Fruit fly (Drosophila melanogaster) whole organism, embryonic: ENCODE results near the gene CG11858.
A peak's percentile ranks its signal among the peaks of the same experiment; 100 is the strongest.

ENCODE experiments used
- ATbp ChIP-seq: fragments of 200-800 bp; sonication (Bioruptor generic); optimal IDR thresholded peaks from 2 replicates; lab custom pipeline; 2017; ENCODE audit warnings: missing biosample characterization, mild to moderate bottlenecking, missing genetic modification characterization, missing genetic modification reagents
- Ada2b ChIP-seq: fragments of 200-800 bp; sonication (Bioruptor generic); IDR thresholded peaks from 2 replicates; pipeline ENCODE4 v1.3.6; 2022; ENCODE audit warnings: missing biosample characterization, missing genetic modification characterization
- Atf3 ChIP-seq: fragments of 200-800 bp; sonication (Bioruptor generic); optimal IDR thresholded peaks from 3 replicates; lab custom pipeline; 2016; ENCODE audit warnings: missing biosample characterization, missing genetic modification characterization
- C15 ChIP-seq: fragments of 200-800 bp; sonication (Bioruptor generic); IDR thresholded peaks from 3 replicates; pipeline ENCODE4 v1.3.6; 2022; ENCODE audit warnings: missing biosample characterization, missing genetic modification characterization
- CG10565 ChIP-seq: fragments of 200-800 bp; sonication (Bioruptor generic); optimal IDR thresholded peaks from 3 replicates; lab custom pipeline; 2016; ENCODE audit warnings: missing biosample characterization, mild to moderate bottlenecking, missing genetic modification characterization
- CG11093 ChIP-seq: fragments of 200-800 bp; sonication (Bioruptor generic); IDR thresholded peaks from 3 replicates; pipeline ENCODE4 v1.3.6; 2022; ENCODE audit warnings: missing biosample characterization, missing genetic modification characterization
- CG11456 ChIP-seq: fragments of 200-800 bp; sonication (Bioruptor generic); IDR thresholded peaks from 3 replicates; pipeline ENCODE4 v1.3.6; 2022; ENCODE audit warnings: missing biosample characterization, missing genetic modification characterization
- CG1233 ChIP-seq: fragments of 200-800 bp; sonication (Bioruptor generic); optimal IDR thresholded peaks from 4 replicates; lab custom pipeline; 2018; ENCODE audit warnings: missing biosample characterization, mild to moderate bottlenecking, missing genetic modification characterization
- CG13123 ChIP-seq: fragments of 200-800 bp; sonication (Bioruptor generic); optimal IDR thresholded peaks from 2 replicates; lab custom pipeline; 2016; ENCODE audit warnings: missing biosample characterization, missing genetic modification characterization
- CG17328 ChIP-seq: fragments of 200-800 bp; sonication (Bioruptor generic); IDR thresholded peaks from 2 replicates; pipeline ENCODE4 v1.3.6; 2022; ENCODE audit warnings: missing biosample characterization, missing genetic modification characterization
- CG17568 ChIP-seq: fragments of 200-800 bp; sonication (Bioruptor generic); optimal IDR thresholded peaks from 2 replicates; lab custom pipeline; 2018; ENCODE audit warnings: missing biosample characterization, mild to moderate bottlenecking, missing genetic modification characterization, moderate library complexity
- CG1832 ChIP-seq: fragments of 200-800 bp; sonication (Bioruptor generic); optimal IDR thresholded peaks from 2 replicates; lab custom pipeline; 2017; ENCODE audit warnings: missing biosample characterization, mild to moderate bottlenecking, missing genetic modification characterization, inconsistent platforms
- CG18476 ChIP-seq: fragments of 200-800 bp; sonication (Bioruptor generic); optimal IDR thresholded peaks from 2 replicates; lab custom pipeline; 2016; ENCODE audit warnings: missing biosample characterization, mild to moderate bottlenecking, missing genetic modification characterization
- CG31224 ChIP-seq: fragments of 200-800 bp; sonication (Bioruptor generic); IDR thresholded peaks from 2 replicates; pipeline ENCODE4 v1.3.6; 2022; ENCODE audit warnings: missing biosample characterization, missing genetic modification characterization
- CG4282 ChIP-seq: fragments of 200-800 bp; sonication (Bioruptor generic); optimal IDR thresholded peaks from 2 replicates; lab custom pipeline; 2016; ENCODE audit warnings: missing biosample characterization, missing genetic modification characterization
- CG5180 ChIP-seq: fragments of 200-800 bp; sonication (Bioruptor generic); optimal IDR thresholded peaks from 3 replicates; lab custom pipeline; 2017; ENCODE audit warnings: missing biosample characterization, missing genetic modification characterization, mild to moderate bottlenecking, moderate library complexity, missing genetic modification reagents
- CG6765 ChIP-seq: fragments of 200-800 bp; sonication (Bioruptor generic); optimal IDR thresholded peaks from 3 replicates; lab custom pipeline; 2017; ENCODE audit warnings: missing biosample characterization, mild to moderate bottlenecking, missing genetic modification characterization
- CG6854 ChIP-seq: fragments of 200-800 bp; sonication (Bioruptor generic); optimal IDR thresholded peaks from 3 replicates; lab custom pipeline; 2017; ENCODE audit warnings: missing biosample characterization, mild to moderate bottlenecking, missing genetic modification characterization
- CG8478 ChIP-seq: fragments of >200 bp; optimal IDR thresholded peaks from 2 replicates; lab custom pipeline; 2018
- CG8765 ChIP-seq: fragments of 200-800 bp; sonication (Bioruptor generic); IDR thresholded peaks from 2 replicates; pipeline ENCODE4 v1.3.6; 2022; ENCODE audit warnings: missing biosample characterization, missing genetic modification characterization
- Dip2 ChIP-seq: fragments of 200-800 bp; sonication (Bioruptor generic); IDR thresholded peaks from 2 replicates; pipeline ENCODE4 v1.3.6; 2022; ENCODE audit warnings: missing biosample characterization, missing genetic modification characterization
- Eip74EF ChIP-seq, 2 experiments: fragments of 200-800 bp in 1 of 2; fragments of >200 bp in 1 of 2; sonication (Bioruptor generic) in 1 of 2; optimal IDR thresholded peaks; 2 replicates each; lab custom pipeline; 2017 to 2019; ENCODE audit warnings: missing biosample characterization in 2 of 2, missing genetic modification characterization in 2 of 2, mild to moderate bottlenecking in 1 of 2, moderate library complexity in 1 of 2
- GATAe ChIP-seq: fragments of 200-800 bp; sonication (Bioruptor generic); conservative IDR thresholded peaks from 2 replicates; pipeline ENCODE4 v1.3.6; 2022; ENCODE audit warnings: missing biosample characterization, missing genetic modification characterization
- HLH4C ChIP-seq: fragments of 200-800 bp; sonication (Bioruptor generic); IDR thresholded peaks from 3 replicates; pipeline ENCODE4 v1.3.6; 2022; ENCODE audit warnings: missing biosample characterization, missing genetic modification characterization; ENCODE audit not compliant: partially characterized antibody
- Lhr ChIP-seq: fragments of 200-800 bp; sonication (Bioruptor generic); optimal IDR thresholded peaks from 3 replicates; lab custom pipeline; 2017; ENCODE audit warnings: mild to moderate bottlenecking, missing biosample characterization, missing genetic modification reagents, missing genetic modification characterization
- Max ChIP-seq: fragments of 200-800 bp; sonication (Bioruptor generic); optimal IDR thresholded peaks from 2 replicates; lab custom pipeline; 2016; ENCODE audit warnings: missing biosample characterization, mild to moderate bottlenecking, missing genetic modification characterization
- Nf-YC ChIP-seq: fragments of 200-800 bp; optimal IDR thresholded peaks from 3 replicates; lab custom pipeline; 2019; ENCODE audit warnings: missing biosample characterization, mild to moderate bottlenecking, missing genetic modification characterization, moderate library complexity
- Oli ChIP-seq: fragments of 200-800 bp; sonication (Bioruptor generic); optimal IDR thresholded peaks from 2 replicates; lab custom pipeline; 2018; ENCODE audit warnings: missing biosample characterization, mild to moderate bottlenecking, missing genetic modification characterization, moderate library complexity
- Ravus ChIP-seq: fragments of 200-800 bp; sonication (Bioruptor generic); IDR thresholded peaks from 2 replicates; pipeline ENCODE4 v1.3.6; 2022; ENCODE audit warnings: missing biosample characterization, missing genetic modification characterization
- Rx ChIP-seq: fragments of 200-800 bp; sonication (Bioruptor generic); IDR thresholded peaks from 2 replicates; pipeline ENCODE4 v1.3.6; 2022; ENCODE audit warnings: missing biosample characterization, missing genetic modification characterization
- Sin3A ChIP-seq: fragments of >200 bp; optimal IDR thresholded peaks from 2 replicates; lab custom pipeline; 2018
- Spps ChIP-seq: fragments of 200-800 bp; sonication (Bioruptor generic); optimal IDR thresholded peaks from 2 replicates; lab custom pipeline; 2018; ENCODE audit warnings: missing biosample characterization, mild to moderate bottlenecking, missing genetic modification characterization
- Sry-β ChIP-seq: fragments of 200-800 bp; sonication (Bioruptor generic); optimal IDR thresholded peaks from 2 replicates; lab custom pipeline; 2018; ENCODE audit warnings: missing biosample characterization, mild to moderate bottlenecking, missing genetic modification characterization, moderate library complexity
- ab ChIP-seq: fragments of 200-800 bp; sonication (Bioruptor generic); optimal IDR thresholded peaks from 2 replicates; lab custom pipeline; 2016; ENCODE audit warnings: missing biosample characterization, missing genetic modification characterization
- chif ChIP-seq, 2 experiments: fragments of 200-800 bp; sonication (Bioruptor generic); optimal IDR thresholded peaks; 3 replicates each; lab custom pipeline; 2016; ENCODE audit warnings: missing biosample characterization in 2 of 2, missing genetic modification characterization in 2 of 2
- croc ChIP-seq: fragments of 200-800 bp; sonication (Bioruptor generic); conservative IDR thresholded peaks from 3 replicates; pipeline ENCODE4 v1.3.6; 2022; ENCODE audit warnings: missing biosample characterization, missing genetic modification characterization
- ems ChIP-seq: fragments of 200-800 bp; sonication (Bioruptor generic); optimal IDR thresholded peaks from 3 replicates; lab custom pipeline; 2016; ENCODE audit warnings: missing biosample characterization, missing genetic modification characterization
- fd102C ChIP-seq: fragments of 200-800 bp; sonication (Bioruptor generic); optimal IDR thresholded peaks from 2 replicates; lab custom pipeline; 2018; ENCODE audit warnings: missing biosample characterization, mild to moderate bottlenecking, missing genetic modification characterization, moderate library complexity
- gce ChIP-seq: fragments of 200-800 bp; sonication (Bioruptor generic); IDR thresholded peaks from 3 replicates; pipeline ENCODE4 v1.3.6; 2022; ENCODE audit warnings: missing biosample characterization, missing genetic modification characterization
- gfzf ChIP-seq: fragments of 200-800 bp; sonication (Bioruptor generic); optimal IDR thresholded peaks from 2 replicates; lab custom pipeline; 2016; ENCODE audit warnings: missing biosample characterization, mild to moderate bottlenecking, missing genetic modification characterization, moderate library complexity
- gsb-n ChIP-seq: fragments of 200-800 bp; sonication (Bioruptor generic); optimal IDR thresholded peaks from 3 replicates; lab custom pipeline; 2018; ENCODE audit warnings: missing biosample characterization, mild to moderate bottlenecking, missing genetic modification characterization
- klu ChIP-seq: fragments of 200-800 bp; sonication (Bioruptor generic); IDR thresholded peaks from 2 replicates; pipeline ENCODE4 v1.3.6; 2022; ENCODE audit warnings: missing biosample characterization, missing genetic modification characterization
- mld ChIP-seq: fragments of 200-800 bp; sonication (Bioruptor generic); IDR thresholded peaks from 3 replicates; pipeline ENCODE4 v1.3.6; 2022; ENCODE audit warnings: missing biosample characterization, missing genetic modification characterization; ENCODE audit not compliant: partially characterized antibody
- pan ChIP-seq, 4 experiments: fragments of >200 bp in 3 of 4; fragments of 200-800 bp in 1 of 4; sonication (Bioruptor generic) in 1 of 4; optimal IDR thresholded peaks in 3 of 4; IDR thresholded peaks in 1 of 4; 2 replicates each; pipeline versions ENCODE4 v1.3.6 to Lab custom; 2017 to 2022; ENCODE audit warnings: missing biosample characterization in 2 of 4, missing genetic modification characterization in 2 of 4, mixed read lengths in 1 of 4
- pnt ChIP-seq: fragments of 200-800 bp; sonication (Bioruptor generic); optimal IDR thresholded peaks from 3 replicates; lab custom pipeline; 2016; ENCODE audit warnings: missing biosample characterization, missing genetic modification characterization
- salm ChIP-seq: fragments of 200-800 bp; sonication (Bioruptor generic); optimal IDR thresholded peaks from 2 replicates; lab custom pipeline; 2018; ENCODE audit warnings: missing biosample characterization, mild to moderate bottlenecking, missing genetic modification characterization
- sens ChIP-seq: fragments of 200-800 bp; sonication (Bioruptor generic); peaks from one replicate; lab custom pipeline; 2016; ENCODE audit warnings: missing biosample characterization, missing genetic modification characterization
- tna ChIP-seq: fragments of 200-800 bp; sonication (Bioruptor generic); IDR thresholded peaks from 2 replicates; pipeline ENCODE4 v1.3.6; 2022; ENCODE audit warnings: missing biosample characterization, missing genetic modification characterization; ENCODE audit not compliant: partially characterized antibody
- trh ChIP-seq: fragments of 200-800 bp; sonication (Bioruptor generic); optimal IDR thresholded peaks from 2 replicates; lab custom pipeline; 2016; ENCODE audit warnings: missing biosample characterization, missing genetic modification characterization

The CG11858 gene

DNA sequence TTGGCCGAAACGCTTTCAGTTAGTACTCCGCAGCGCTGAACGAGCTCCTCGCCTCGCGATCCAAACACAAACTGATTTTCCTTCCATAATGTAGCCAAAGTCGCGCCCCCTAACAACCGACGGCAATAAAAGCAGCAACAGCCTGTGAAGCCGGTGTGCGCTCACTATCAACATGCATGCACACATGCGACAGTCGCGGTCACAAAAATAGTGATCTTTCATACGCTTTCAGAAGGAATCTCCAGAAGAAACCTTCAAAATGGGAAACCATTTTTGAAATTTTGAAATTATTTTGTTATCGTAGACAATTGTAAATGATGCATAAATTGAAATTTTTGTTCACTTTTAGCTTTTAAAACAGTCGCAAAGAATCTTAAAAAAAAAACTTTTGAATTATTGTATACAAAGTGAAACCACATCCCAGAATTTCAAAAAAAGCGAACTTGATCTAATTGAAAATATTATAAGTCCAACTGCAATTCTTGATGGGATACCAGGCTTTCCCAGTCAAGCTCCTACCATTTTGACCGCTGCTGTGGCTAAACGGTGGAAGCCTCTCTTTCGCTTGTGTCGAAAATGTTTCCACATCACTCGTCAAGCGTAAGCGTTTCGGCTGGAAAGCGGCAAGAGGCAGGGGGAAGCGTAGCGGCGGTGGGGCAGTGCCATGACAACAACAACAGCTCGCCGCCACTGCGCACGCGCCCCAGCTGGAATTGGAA, 30.1 kb upstream of the CG11858 start, which contains the start of gene Cad96Cb (continued):
- TF ChIP-seq CG6854 (GFP tag; lab: Kevin White, UChicago) (peak; percentile 72), CG1832 (no peak), pan (optimal IDR thresholded peaks at IDR 0.05; lab: Kevin White, UChicago) (no peak), pan (GFP tag; optimal IDR thresholded peaks at IDR 0.05 in 1 of 2, IDR thresholded peaks at IDR 0.05 in 1 of 2) (peak in 1 of 2 experiments; percentile 66), CG5180 (GFP tag; lab: Kevin White, UChicago) (peak; percentile 79), Atf3 (GFP tag; lab: Kevin White, UChicago) (peak; percentile 80), trh (GFP tag; lab: Kevin White, UChicago) (peak; percentile 6), Max (GFP tag; lab: Kevin White, UChicago) (peak; percentile 78), klu (GFP tag; lab: Robert Waterston, UW) (peak; percentile 10; the same call in 1 of the 2 replicates), pnt (GFP tag; lab: Kevin White, UChicago) (peak; percentile 74), fd102C (no peak), sens (peak; percentile 99), C15 (GFP tag; lab: Robert Waterston, UW) (no peak; the same call in 2 of the 3 replicates), CG6765 (peak; percentile 63), gce (GFP tag; lab: Robert Waterston, UW) (0 out of 3 replicates have a peak, but pooled peaks have one; percentile 35), CG4282 (GFP tag; lab: Kevin White, UChicago) (peak; percentile 28), gsb-n (tag; lab: Kevin White, UChicago) (peak; percentile 86), CG11093 (0 out of 3 replicates have a peak, but pooled peaks have one; percentile 55), croc (GFP tag; lab: Robert Waterston, UW) (peak; percentile 74), Nf-YC (tag; lab: Kevin White, UChicago) (no peak), CG31224 (GFP tag; lab: Robert Waterston, UW) (no peak), tna (GFP tag; lab: Robert Waterston, UW) (0 out of 2 replicates have a peak, but pooled peaks have one; percentile 32), Dip2 (GFP tag; lab: Robert Waterston, UW) (no peak), Lhr (GFP tag; lab: Kevin White, UChicago) (peak; percentile 68), Ada2b (no peak), Rx (GFP tag; lab: Robert Waterston, UW) (no peak), CG13123 (GFP tag; lab: Kevin White, UChicago) (peak; percentile 7), Sin3A (no peak), CG10565 (GFP tag; lab: Kevin White, UChicago) (peak; percentile 28), ab (GFP tag; lab: Kevin White, UChicago) (peak; percentile 66), CG17568 (GFP tag; lab: Kevin White, UChicago) (no peak), Spps (peak; percentile 78), mld (no peak), salm (tag; lab: Kevin White, UChicago) (peak; percentile 77), CG8478 (no peak), Ravus (GFP tag; lab: Robert Waterston, UW) (no peak), GATAe (no peak), CG18476 (GFP tag; lab: Kevin White, UChicago) (peak; percentile 80), CG11456 (GFP tag; lab: Robert Waterston, UW) (no peak), Sry-β (peak; percentile 45), gfzf (GFP tag; lab: Kevin White, UChicago) (no peak), Oli (tag; lab: Kevin White, UChicago) (peak; percentile 90), chif (GFP tag; optimal IDR thresholded peaks at IDR 0.05; lab: Kevin White, UChicago) (peak; percentile 56 to 89), Eip74EF (GFP tag; optimal IDR thresholded peaks at IDR 0.05; lab: Kevin White, UChicago) (peak in 1 of 2 experiments; percentile 92), CG8765 (no peak), CG17328 (GFP tag; lab: Robert Waterston, UW) (peak; percentile 37), ATbp (peak; percentile 86), ems (peak; percentile 76), CG1233 (peak; percentile 85), HLH4C (GFP tag; lab: Robert Waterston, UW) (no peak)
